Worm (Caenorhabditis elegans) whole organism, late embryonic: Measurements from ENCODE around the gene sec-6.

ENCODE experiments used
- C38D4.7 ChIP-seq: fragments of 200-800 bp; sonication (Bioruptor generic); optimal IDR thresholded peaks from 2 replicates; lab custom pipeline; 2018; ENCODE audit warnings: mild to moderate bottlenecking, missing genetic modification characterization, moderate library complexity, missing compliant biosample characterization
- F13H6.1 ChIP-seq: sonication (generic microtip); optimal IDR thresholded peaks from 2 replicates; lab custom pipeline; 2016; ENCODE audit warnings: missing genetic modification characterization, missing compliant biosample characterization
- K02D7.2 ChIP-seq: sonication (generic microtip); optimal IDR thresholded peaks from 2 replicates; lab custom pipeline; 2017; ENCODE audit warnings: mild to moderate bottlenecking, missing genetic modification characterization, missing compliant biosample characterization
- K09A11.1 ChIP-seq: sonication (generic microtip); optimal IDR thresholded peaks from 2 replicates; lab custom pipeline; 2017; ENCODE audit warnings: antibody characterized with exemption, mild to moderate bottlenecking, missing genetic modification characterization, missing compliant biosample characterization; ENCODE audit not compliant: insufficient read depth
- T23F11.4 ChIP-seq: fragments of 200-800 bp; sonication (Bioruptor generic); optimal IDR thresholded peaks from 2 replicates; lab custom pipeline; 2018; ENCODE audit warnings: mild to moderate bottlenecking, missing genetic modification characterization, missing compliant biosample characterization
- Y22D7AL.16 ChIP-seq: sonication (generic microtip); optimal IDR thresholded peaks from 2 replicates; lab custom pipeline; 2016; ENCODE audit warnings: missing genetic modification characterization, missing compliant biosample characterization
- ahr-1 ChIP-seq: sonication (generic microtip); optimal IDR thresholded peaks from 2 replicates; lab custom pipeline; 2016; ENCODE audit warnings: missing genetic modification characterization, missing compliant biosample characterization
- ceh-14 ChIP-seq: sonication (generic microtip); optimal IDR thresholded peaks from 2 replicates; lab custom pipeline; 2016; ENCODE audit warnings: missing genotype, missing genetic modification characterization, missing compliant biosample characterization
- ceh-19 ChIP-seq: fragments of 200-800 bp; sonication (Bioruptor generic); optimal IDR thresholded peaks from 2 replicates; lab custom pipeline; 2018; ENCODE audit warnings: mild to moderate bottlenecking, missing genetic modification characterization, missing compliant biosample characterization
- ceh-22 ChIP-seq: sonication (generic microtip); optimal IDR thresholded peaks from 2 replicates; lab custom pipeline; 2017; ENCODE audit warnings: missing biosample characterization, missing genetic modification characterization
- ceh-34 ChIP-seq: sonication (generic microtip); optimal IDR thresholded peaks from 2 replicates; lab custom pipeline; 2016; ENCODE audit warnings: mild to moderate bottlenecking, missing genetic modification characterization, missing compliant biosample characterization
- ceh-45 ChIP-seq: fragments of 200-800 bp; sonication (Bioruptor generic); IDR thresholded peaks from 2 replicates; pipeline ENCODE4 v1.3.6; 2022; ENCODE audit warnings: missing genetic modification reagents, missing genetic modification characterization, missing compliant biosample characterization
- ceh-48 ChIP-seq: sonication (generic microtip); optimal IDR thresholded peaks from 2 replicates; lab custom pipeline; 2016; ENCODE audit warnings: missing genetic modification characterization, inconsistent platforms, missing compliant biosample characterization
- ceh-6 ChIP-seq: fragments of 200-800 bp; sonication (Bioruptor generic); optimal IDR thresholded peaks from 2 replicates; lab custom pipeline; 2018; ENCODE audit warnings: mild to moderate bottlenecking, missing genetic modification characterization, missing compliant biosample characterization
- ceh-9 ChIP-seq: sonication (generic microtip); optimal IDR thresholded peaks from 2 replicates; lab custom pipeline; 2016; ENCODE audit warnings: mild to moderate bottlenecking, missing genetic modification characterization, inconsistent platforms, missing compliant biosample characterization
- dmd-4 ChIP-seq: sonication (generic microtip); optimal IDR thresholded peaks from 2 replicates; lab custom pipeline; 2016; ENCODE audit warnings: borderline replicate concordance, missing genetic modification characterization, missing compliant biosample characterization
- dve-1 ChIP-seq: sonication (generic microtip); optimal IDR thresholded peaks from 2 replicates; lab custom pipeline; 2017; ENCODE audit warnings: antibody characterized with exemption, mild to moderate bottlenecking, missing genetic modification characterization, missing compliant biosample characterization
- elt-2 ChIP-seq: sonication (generic microtip); optimal IDR thresholded peaks from 2 replicates; lab custom pipeline; 2016; ENCODE audit warnings: missing genetic modification reagents, missing genetic modification characterization, missing compliant biosample characterization
- elt-4 ChIP-seq: sonication (generic microtip); optimal IDR thresholded peaks from 2 replicates; lab custom pipeline; 2016; ENCODE audit warnings: missing genetic modification characterization, missing compliant biosample characterization
- eyg-1 ChIP-seq: sonication (generic microtip); optimal IDR thresholded peaks from 2 replicates; lab custom pipeline; 2016; ENCODE audit warnings: missing genotype, missing genetic modification characterization, missing compliant biosample characterization
- fax-1 ChIP-seq: sonication (generic microtip); optimal IDR thresholded peaks from 2 replicates; lab custom pipeline; 2016; ENCODE audit warnings: missing genotype, missing genetic modification characterization, missing compliant biosample characterization
- fkh-10 ChIP-seq: fragments of 150-350 bp; optimal IDR thresholded peaks from 2 replicates; lab custom pipeline; 2014; ENCODE audit warnings: missing biosample characterization, missing genetic modification reagents, missing genetic modification characterization
- fkh-6 ChIP-seq: sonication (generic microtip); optimal IDR thresholded peaks from 2 replicates; lab custom pipeline; 2016; ENCODE audit warnings: missing genetic modification characterization, missing compliant biosample characterization
- gmeb-2 ChIP-seq: sonication (generic microtip); optimal IDR thresholded peaks from 2 replicates; lab custom pipeline; 2016; ENCODE audit warnings: missing genetic modification characterization, inconsistent platforms, missing compliant biosample characterization
- hlh-13 ChIP-seq: fragments of 200-800 bp; sonication (Bioruptor generic); optimal IDR thresholded peaks from 2 replicates; lab custom pipeline; 2018; ENCODE audit warnings: mild to moderate bottlenecking, missing genetic modification characterization, missing compliant biosample characterization
- hlh-15 ChIP-seq: sonication (generic microtip); optimal IDR thresholded peaks from 2 replicates; lab custom pipeline; 2016; ENCODE audit warnings: missing genetic modification characterization, missing compliant biosample characterization
- hlh-30 ChIP-seq: sonication (generic microtip); optimal IDR thresholded peaks from 2 replicates; lab custom pipeline; 2017; ENCODE audit warnings: antibody characterized with exemption, missing genetic modification characterization, missing compliant biosample characterization; ENCODE audit not compliant: insufficient read depth
- hlh-6 ChIP-seq: sonication (generic microtip); optimal IDR thresholded peaks from 2 replicates; lab custom pipeline; 2016; ENCODE audit warnings: missing genotype, missing genetic modification characterization, missing compliant biosample characterization
- hlh-8 ChIP-seq: sonication (generic microtip); optimal IDR thresholded peaks from 2 replicates; lab custom pipeline; 2016; ENCODE audit warnings: missing genotype, missing genetic modification characterization, missing compliant biosample characterization
- lim-6 ChIP-seq: sonication (generic microtip); optimal IDR thresholded peaks from 2 replicates; lab custom pipeline; 2016; ENCODE audit warnings: missing genetic modification characterization, missing compliant biosample characterization
- lin-11 ChIP-seq: fragments of 200-800 bp; sonication (Bioruptor generic); optimal IDR thresholded peaks from 2 replicates; lab custom pipeline; 2018; ENCODE audit warnings: mild to moderate bottlenecking, missing genetic modification characterization, missing compliant biosample characterization
- madf-2 ChIP-seq: sonication (generic microtip); optimal IDR thresholded peaks from 2 replicates; lab custom pipeline; 2017; ENCODE audit warnings: missing genetic modification characterization, missing compliant biosample characterization
- mec-3 ChIP-seq: sonication (generic microtip); optimal IDR thresholded peaks from 2 replicates; lab custom pipeline; 2016; ENCODE audit warnings: borderline replicate concordance, missing genetic modification characterization, missing compliant biosample characterization
- nfya-1 ChIP-seq: sonication (generic microtip); optimal IDR thresholded peaks from 2 replicates; lab custom pipeline; 2017; ENCODE audit warnings: missing genetic modification characterization, mild to moderate bottlenecking, missing compliant biosample characterization, antibody characterized with exemption, moderate library complexity
- nhr-232 ChIP-seq: sonication (generic microtip); optimal IDR thresholded peaks from 2 replicates; lab custom pipeline; 2016; ENCODE audit warnings: missing genetic modification characterization, missing compliant biosample characterization
- npax-4 ChIP-seq: sonication (generic microtip); optimal IDR thresholded peaks from 2 replicates; lab custom pipeline; 2016; ENCODE audit warnings: missing genetic modification characterization, missing compliant biosample characterization
- odd-2 ChIP-seq: sonication (generic microtip); optimal IDR thresholded peaks from 2 replicates; lab custom pipeline; 2017; ENCODE audit warnings: antibody characterized with exemption, mild to moderate bottlenecking, missing genetic modification characterization, missing compliant biosample characterization
- pag-3 ChIP-seq: sonication (generic microtip); optimal IDR thresholded peaks from 2 replicates; lab custom pipeline; 2016; ENCODE audit warnings: missing compliant biosample characterization, missing genetic modification characterization, borderline replicate concordance
- pat-9 ChIP-seq: fragments of 200-800 bp; sonication (Bioruptor generic); optimal IDR thresholded peaks from 2 replicates; lab custom pipeline; 2018; ENCODE audit warnings: mild to moderate bottlenecking, missing genetic modification characterization, moderate library complexity, missing compliant biosample characterization
- pax-1 ChIP-seq: fragments of 150-350 bp; optimal IDR thresholded peaks from 2 replicates; lab custom pipeline; 2014; ENCODE audit warnings: missing biosample characterization, missing genetic modification characterization
- pha-2 ChIP-seq: sonication (generic microtip); optimal IDR thresholded peaks from 2 replicates; lab custom pipeline; 2017; ENCODE audit warnings: mild to moderate bottlenecking, missing genetic modification characterization, missing compliant biosample characterization
- pha-4 ChIP-seq: fragments of 150-350 bp; optimal IDR thresholded peaks from 2 replicates; lab custom pipeline; 2018; ENCODE audit warnings: missing biosample characterization, missing genetic modification reagents, missing genetic modification characterization
- pqm-1 ChIP-seq: sonication (generic microtip); optimal IDR thresholded peaks from 2 replicates; lab custom pipeline; 2016; ENCODE audit warnings: missing genetic modification characterization, missing compliant biosample characterization
- pros-1 ChIP-seq: fragments of 150-350 bp; optimal IDR thresholded peaks from 2 replicates; lab custom pipeline; 2014; ENCODE audit warnings: missing biosample characterization, missing genetic modification reagents, missing genetic modification characterization
- ref-2 ChIP-seq: sonication (generic microtip); optimal IDR thresholded peaks from 2 replicates; lab custom pipeline; 2016; ENCODE audit warnings: missing genetic modification characterization, missing compliant biosample characterization
- sdc-2 ChIP-seq: sonication (generic microtip); optimal IDR thresholded peaks from 2 replicates; lab custom pipeline; 2016; ENCODE audit warnings: missing genotype, missing genetic modification characterization, missing compliant biosample characterization
- sox-4 ChIP-seq: sonication (generic microtip); optimal IDR thresholded peaks from 2 replicates; lab custom pipeline; 2017; ENCODE audit warnings: mild to moderate bottlenecking, missing genetic modification characterization, inconsistent platforms, missing compliant biosample characterization
- syd-9 ChIP-seq: sonication (generic microtip); optimal IDR thresholded peaks from 2 replicates; lab custom pipeline; 2016; ENCODE audit warnings: mild to moderate bottlenecking, missing genetic modification characterization, moderate library complexity, missing compliant biosample characterization
- tbx-2 ChIP-seq: sonication (generic microtip); optimal IDR thresholded peaks from 2 replicates; lab custom pipeline; 2016; ENCODE audit warnings: missing genetic modification characterization, missing compliant biosample characterization
- tbx-7 ChIP-seq: sonication (generic microtip); optimal IDR thresholded peaks from 2 replicates; lab custom pipeline; 2016; ENCODE audit warnings: missing genotype, missing genetic modification characterization, missing compliant biosample characterization
- ttx-3 ChIP-seq: sonication (generic microtip); optimal IDR thresholded peaks from 2 replicates; lab custom pipeline; 2016; ENCODE audit warnings: missing genetic modification reagents, missing genetic modification characterization, missing compliant biosample characterization
- unc-42 ChIP-seq: sonication (generic microtip); optimal IDR thresholded peaks from 2 replicates; lab custom pipeline; 2016; ENCODE audit warnings: missing genotype, missing genetic modification characterization, missing compliant biosample characterization
- zip-5 ChIP-seq: sonication (generic microtip); optimal IDR thresholded peaks from 2 replicates; lab custom pipeline; 2016; ENCODE audit warnings: missing genetic modification characterization, missing compliant biosample characterization
- ztf-16 ChIP-seq: sonication (generic microtip); optimal IDR thresholded peaks from 2 replicates; lab custom pipeline; 2017; ENCODE audit warnings: missing genetic modification characterization, missing compliant biosample characterization

Gene sec-6

DNA sequence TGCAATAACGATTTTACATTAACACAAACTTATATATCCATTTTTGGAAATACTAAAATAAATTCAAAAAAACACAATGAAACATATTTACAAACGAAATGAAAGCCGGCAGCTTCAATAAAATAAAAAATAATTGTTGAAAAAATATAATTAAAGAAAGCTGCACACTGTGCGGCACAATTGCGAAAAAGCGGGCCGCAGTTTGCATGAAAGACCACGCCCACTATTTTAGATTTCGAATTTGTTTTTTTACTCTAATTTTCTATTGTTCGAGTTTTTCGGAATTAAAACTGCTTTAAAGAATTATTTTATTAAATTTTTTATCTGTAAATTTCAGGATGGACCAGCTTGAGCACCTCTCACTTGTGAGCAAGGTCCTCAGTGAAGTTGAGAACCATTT is 39.8 kb downstream of the sec-6 start, which contains the start of gene mog-5:
TSS of gene mog-5 (plus strand) at position 338 of the 400 bp plus-strand sequence.
- TF ChIP-seq sdc-2 (no peak), nfya-1 (tag; lab: Kevin White, UChicago) (peak; percentile 32), hlh-8 (peak; percentile 27), gmeb-2 (tag; lab: Kevin White, UChicago) (no peak), ceh-14 (tag; lab: Kevin White, UChicago) (peak; percentile 43), fkh-6 (tag; lab: Kevin White, UChicago) (no peak), dve-1 (no peak), ceh-34 (tag; lab: Kevin White, UChicago) (no peak), odd-2 (tag; lab: Kevin White, UChicago) (peak; percentile 64), ceh-9 (tag; lab: Kevin White, UChicago) (no peak), pqm-1 (tag; lab: Kevin White, UChicago) (no peak), ceh-6 (GFP tag; lab: Kevin White, UChicago) (no peak), ttx-3 (peak; percentile 69), ceh-48 (tag; lab: Kevin White, UChicago) (no peak), pros-1 (no peak), eyg-1 (tag; lab: Kevin White, UChicago) (no peak), ref-2 (tag; lab: Kevin White, UChicago) (peak; percentile 26), lin-11 (peak; percentile 36), dmd-4 (tag; lab: Kevin White, UChicago) (no peak), C38D4.7 (peak; percentile 38), ceh-45 (GFP tag; lab: Robert Waterston, UW) (no peak), K02D7.2 (no peak), pat-9 (tag; lab: Kevin White, UChicago) (peak; percentile 30), ceh-19 (GFP tag; lab: Kevin White, UChicago) (no peak), T23F11.4 (GFP tag; lab: Kevin White, UChicago) (no peak), lim-6 (tag; lab: Kevin White, UChicago) (no peak), pag-3 (tag; lab: Kevin White, UChicago) (no peak), ahr-1 (no peak), pha-2 (tag; lab: Kevin White, UChicago) (peak; percentile 32), nhr-232 (tag; lab: Kevin White, UChicago) (peak; percentile 50), zip-5 (tag; lab: Kevin White, UChicago) (peak; percentile 13), syd-9 (tag; lab: Kevin White, UChicago) (no peak), mec-3 (no peak), fax-1 (tag; lab: Kevin White, UChicago) (peak; percentile 14), fkh-10 (GFP tag; lab: Kevin White, UChicago) (no peak), sox-4 (tag; lab: Kevin White, UChicago) (peak; percentile 55), pha-4 (tag; lab: Kevin White, UChicago) (no peak), ztf-16 (tag; lab: Kevin White, UChicago) (peak; percentile 30), hlh-13 (no peak), pax-1 (no peak), hlh-6 (tag; lab: Kevin White, UChicago) (no peak), unc-42 (tag; lab: Kevin White, UChicago) (peak; percentile 65), npax-4 (tag; lab: Kevin White, UChicago) (no peak), elt-4 (tag; lab: Kevin White, UChicago) (no peak), madf-2 (tag; lab: Kevin White, UChicago) (no peak), hlh-30 (tag; lab: Kevin White, UChicago) (no peak), Y22D7AL.16 (no peak), hlh-15 (tag; lab: Kevin White, UChicago) (no peak), ceh-22 (no peak), K09A11.1 (tag; lab: Kevin White, UChicago) (peak; percentile 82), tbx-2 (tag; lab: Kevin White, UChicago) (peak; percentile 50), elt-2 (no peak), tbx-7 (tag; lab: Kevin White, UChicago) (no peak), F13H6.1 (peak; percentile 31)
